Fruit fly (Drosophila melanogaster) whole organism, embryonic: ENCODE results near the gene Fie.

Experiments used
- Ada2b ChIP-seq: fragments of 200-800 bp; sonication (Bioruptor generic); IDR thresholded peaks from 2 replicates; pipeline ENCODE4 v1.3.6; 2022; ENCODE audit warnings: missing biosample characterization, missing genetic modification characterization
- BtbVII ChIP-seq: fragments of 200-800 bp; sonication (Bioruptor generic); optimal IDR thresholded peaks from 3 replicates; lab custom pipeline; 2017; ENCODE audit warnings: missing biosample characterization, mild to moderate bottlenecking, missing genetic modification characterization
- CG10267 ChIP-seq: fragments of 200-800 bp; sonication (Bioruptor generic); optimal IDR thresholded peaks from 2 replicates; lab custom pipeline; 2018; ENCODE audit warnings: missing biosample characterization, mild to moderate bottlenecking, missing genetic modification characterization, moderate library complexity
- CG11560 ChIP-seq: fragments of 200-800 bp; sonication (Bioruptor generic); IDR thresholded peaks from 3 replicates; pipeline ENCODE4 v1.3.6; 2022; ENCODE audit warnings: missing biosample characterization, missing genetic modification characterization
- CG12299 ChIP-seq: fragments of 200-800 bp; sonication (Bioruptor generic); optimal IDR thresholded peaks from 2 replicates; lab custom pipeline; 2018; ENCODE audit warnings: missing biosample characterization, mild to moderate bottlenecking, missing genetic modification characterization
- CG13424 ChIP-seq: fragments of 200-800 bp; sonication (Bioruptor generic); optimal IDR thresholded peaks from 2 replicates; lab custom pipeline; 2019; ENCODE audit warnings: missing biosample characterization, mild to moderate bottlenecking, missing genetic modification characterization, moderate library complexity
- CG13894 ChIP-seq: fragments of 200-800 bp; sonication (Bioruptor generic); optimal IDR thresholded peaks from 3 replicates; lab custom pipeline; 2018; ENCODE audit warnings: missing biosample characterization, mild to moderate bottlenecking, missing genetic modification characterization, moderate library complexity
- CG14667 ChIP-seq: fragments of 200-800 bp; sonication (Bioruptor generic); IDR thresholded peaks from 2 replicates; pipeline ENCODE4 v1.3.6; 2022; ENCODE audit warnings: missing biosample characterization, missing genetic modification characterization
- CG17359 ChIP-seq: fragments of 200-800 bp; sonication (Bioruptor generic); optimal IDR thresholded peaks from 3 replicates; lab custom pipeline; 2018; ENCODE audit warnings: missing biosample characterization, mild to moderate bottlenecking, missing genetic modification characterization, moderate library complexity
- CG17912 ChIP-seq: fragments of 200-800 bp; sonication (Bioruptor generic); optimal IDR thresholded peaks from 2 replicates; lab custom pipeline; 2018; ENCODE audit warnings: missing biosample characterization, mild to moderate bottlenecking, missing genetic modification characterization
- CG2116 ChIP-seq: fragments of 200-800 bp; sonication (Bioruptor generic); optimal IDR thresholded peaks from 3 replicates; lab custom pipeline; 2018; ENCODE audit warnings: missing biosample characterization, mild to moderate bottlenecking, missing genetic modification characterization
- CG2712 ChIP-seq: fragments of 200-800 bp; optimal IDR thresholded peaks from 3 replicates; lab custom pipeline; 2019; ENCODE audit warnings: missing biosample characterization, mild to moderate bottlenecking, missing genetic modification characterization, moderate library complexity
- CG3065 ChIP-seq: fragments of 200-800 bp; sonication (Bioruptor generic); optimal IDR thresholded peaks from 2 replicates; lab custom pipeline; 2016; ENCODE audit warnings: missing biosample characterization, missing genetic modification characterization
- CG31365 ChIP-seq: fragments of 200-800 bp; sonication (Bioruptor generic); optimal IDR thresholded peaks from 2 replicates; lab custom pipeline; 2018; ENCODE audit warnings: missing biosample characterization, mild to moderate bottlenecking, missing genetic modification characterization
- CG32772 ChIP-seq: fragments of 200-800 bp; sonication (Bioruptor generic); IDR thresholded peaks from 2 replicates; pipeline ENCODE4 v1.3.6; 2022; ENCODE audit warnings: missing biosample characterization, missing genetic modification characterization
- CG4424 ChIP-seq: fragments of 200-800 bp; sonication (Bioruptor generic); optimal IDR thresholded peaks from 3 replicates; lab custom pipeline; 2016; ENCODE audit warnings: missing biosample characterization, missing genetic modification characterization
- CG6272 ChIP-seq: fragments of 200-800 bp; sonication (Bioruptor generic); IDR thresholded peaks from 2 replicates; pipeline ENCODE4 v1.3.6; 2022; ENCODE audit warnings: missing biosample characterization, missing genetic modification characterization
- CG7556 ChIP-seq: fragments of 200-800 bp; sonication (Bioruptor generic); optimal IDR thresholded peaks from 2 replicates; lab custom pipeline; 2017; ENCODE audit warnings: missing biosample characterization, mild to moderate bottlenecking, missing genetic modification characterization
- CG7928 ChIP-seq: fragments of 200-800 bp; sonication (Bioruptor generic); optimal IDR thresholded peaks from 2 replicates; lab custom pipeline; 2017; ENCODE audit warnings: missing biosample characterization, mild to moderate bottlenecking, missing genetic modification characterization
- Dad ChIP-seq: fragments of 200-800 bp; sonication (Bioruptor generic); optimal IDR thresholded peaks from 3 replicates; lab custom pipeline; 2016; ENCODE audit warnings: missing biosample characterization, missing genetic modification characterization
- E2f2 ChIP-seq: fragments of 200-800 bp; sonication (Bioruptor generic); IDR thresholded peaks from 2 replicates; pipeline ENCODE4 v1.3.6; 2022; ENCODE audit warnings: missing biosample characterization, missing genetic modification characterization
- Gsc ChIP-seq: fragments of 200-800 bp; sonication (Bioruptor generic); IDR thresholded peaks from 2 replicates; pipeline ENCODE4 v1.3.6; 2022; ENCODE audit warnings: missing biosample characterization, missing genetic modification characterization
- H2.0 ChIP-seq: fragments of 200-800 bp; sonication (Bioruptor generic); IDR thresholded peaks from 2 replicates; pipeline ENCODE4 v1.3.6; 2022; ENCODE audit warnings: missing biosample characterization, missing genetic modification characterization
- HLHmδ ChIP-seq: fragments of 200-800 bp; sonication (Bioruptor generic); optimal IDR thresholded peaks from 2 replicates; lab custom pipeline; 2018; ENCODE audit warnings: missing biosample characterization, mild to moderate bottlenecking, missing genetic modification characterization, moderate library complexity
- Hsf ChIP-seq: fragments of 200-800 bp; sonication (Bioruptor generic); optimal IDR thresholded peaks from 3 replicates; lab custom pipeline; 2016; ENCODE audit warnings: missing biosample characterization, missing genetic modification characterization
- Ptx1 ChIP-seq: fragments of 200-800 bp; sonication (Bioruptor generic); IDR thresholded peaks from 2 replicates; pipeline ENCODE4 v1.3.6; 2022; ENCODE audit warnings: missing biosample characterization, missing genetic modification characterization
- Ssrp ChIP-seq: fragments of 200-800 bp; sonication (Bioruptor generic); optimal IDR thresholded peaks from 2 replicates; lab custom pipeline; 2018; ENCODE audit warnings: missing biosample characterization, mild to moderate bottlenecking, missing genetic modification characterization, moderate library complexity
- YL-1 ChIP-seq: fragments of 200-800 bp; sonication (Bioruptor generic); optimal IDR thresholded peaks from 3 replicates; lab custom pipeline; 2017; ENCODE audit warnings: missing biosample characterization, mild to moderate bottlenecking, missing genetic modification characterization
- ab ChIP-seq: fragments of 200-800 bp; sonication (Bioruptor generic); optimal IDR thresholded peaks from 2 replicates; lab custom pipeline; 2016; ENCODE audit warnings: missing biosample characterization, missing genetic modification characterization
- aop ChIP-seq: fragments of 200-800 bp; sonication (Bioruptor generic); IDR thresholded peaks from 2 replicates; pipeline ENCODE4 v1.3.6; 2022; ENCODE audit warnings: missing biosample characterization, missing genetic modification characterization
- ash1 ChIP-seq: fragments of 200-800 bp; sonication (Bioruptor generic); optimal IDR thresholded peaks from 2 replicates; lab custom pipeline; 2018; ENCODE audit warnings: missing biosample characterization, mild to moderate bottlenecking, missing genetic modification characterization
- chm ChIP-seq: fragments of 200-800 bp; sonication (Bioruptor generic); IDR thresholded peaks from 2 replicates; pipeline ENCODE4 v1.3.6; 2022; ENCODE audit warnings: missing biosample characterization, missing genetic modification characterization
- dmrt99B ChIP-seq: fragments of 200-800 bp; sonication (Bioruptor generic); optimal IDR thresholded peaks from 2 replicates; lab custom pipeline; 2018; ENCODE audit warnings: missing biosample characterization, mild to moderate bottlenecking, missing genetic modification characterization, moderate library complexity
- dysf ChIP-seq: fragments of 200-800 bp; sonication (Bioruptor generic); IDR thresholded peaks from 3 replicates; pipeline ENCODE4 v1.3.6; 2022; ENCODE audit warnings: missing biosample characterization, missing genetic modification characterization
- gt ChIP-seq: fragments of 200-800 bp; sonication (Bioruptor generic); IDR thresholded peaks from 2 replicates; pipeline ENCODE4 v1.3.6; 2022; ENCODE audit warnings: missing biosample characterization, missing genetic modification characterization
- her ChIP-seq: fragments of 200-800 bp; sonication (Bioruptor generic); optimal IDR thresholded peaks from 2 replicates; lab custom pipeline; 2016; ENCODE audit warnings: missing biosample characterization, missing genetic modification characterization
- jigr1 ChIP-seq: fragments of 200-800 bp; sonication (Bioruptor generic); IDR thresholded peaks from 3 replicates; pipeline ENCODE4 v1.3.6; 2022; ENCODE audit warnings: missing biosample characterization, missing genetic modification characterization
- lab ChIP-seq: fragments of 200-800 bp; sonication (Bioruptor generic); optimal IDR thresholded peaks from 3 replicates; lab custom pipeline; 2017; ENCODE audit warnings: missing biosample characterization, missing genetic modification characterization, mild to moderate bottlenecking, moderate library complexity, missing genetic modification reagents
- lbe ChIP-seq: fragments of 200-800 bp; sonication (Bioruptor generic); optimal IDR thresholded peaks from 2 replicates; lab custom pipeline; 2016; ENCODE audit warnings: missing biosample characterization, mild to moderate bottlenecking, missing genetic modification characterization
- nau ChIP-seq: fragments of 200-800 bp; sonication (Bioruptor generic); optimal IDR thresholded peaks from 3 replicates; lab custom pipeline; 2017; ENCODE audit warnings: missing biosample characterization, mild to moderate bottlenecking, missing genetic modification characterization, missing genetic modification reagents
- nom ChIP-seq: fragments of 200-800 bp; sonication (Bioruptor generic); optimal IDR thresholded peaks from 2 replicates; lab custom pipeline; 2017; ENCODE audit warnings: missing biosample characterization, missing genetic modification characterization, mild to moderate bottlenecking, moderate library complexity, missing genetic modification reagents
- org-1 ChIP-seq: fragments of 200-800 bp; sonication (Bioruptor generic); optimal IDR thresholded peaks from 2 replicates; lab custom pipeline; 2017; ENCODE audit warnings: missing biosample characterization, missing genetic modification characterization
- pros ChIP-seq: fragments of 200-800 bp; sonication (Bioruptor generic); optimal IDR thresholded peaks from 3 replicates; lab custom pipeline; 2019; ENCODE audit warnings: missing biosample characterization, mild to moderate bottlenecking, missing genetic modification characterization, moderate library complexity
- schlank ChIP-seq: fragments of 200-800 bp; sonication (Bioruptor generic); optimal IDR thresholded peaks from 2 replicates; lab custom pipeline; 2018; ENCODE audit warnings: missing biosample characterization, mild to moderate bottlenecking, missing genetic modification characterization
- sd ChIP-seq: fragments of 200-800 bp; sonication (Bioruptor generic); optimal IDR thresholded peaks from 3 replicates; lab custom pipeline; 2018; ENCODE audit warnings: missing biosample characterization, mild to moderate bottlenecking, missing genetic modification characterization, moderate library complexity
- sens-2 ChIP-seq: fragments of 200-800 bp; sonication (Bioruptor generic); IDR thresholded peaks from 2 replicates; pipeline ENCODE4 v1.3.6; 2022; ENCODE audit warnings: missing biosample characterization, missing genetic modification characterization
- slp2 ChIP-seq: fragments of 200-800 bp; sonication (Bioruptor generic); optimal IDR thresholded peaks from 2 replicates; lab custom pipeline; 2016; ENCODE audit warnings: missing biosample characterization, missing genetic modification characterization
- sr ChIP-seq: fragments of 200-800 bp; sonication (Bioruptor generic); IDR thresholded peaks from 3 replicates; pipeline ENCODE4 v1.3.6; 2022; ENCODE audit warnings: missing biosample characterization, missing genetic modification characterization
- tgo ChIP-seq: fragments of 200-800 bp; sonication (Bioruptor generic); IDR thresholded peaks from 3 replicates; pipeline ENCODE4 v1.3.6; 2022; ENCODE audit warnings: missing biosample characterization, missing genetic modification characterization
- tll ChIP-seq, 2 experiments: fragments of 200-800 bp in 1 of 2; fragments of >200 bp in 1 of 2; sonication (Bioruptor generic) in 1 of 2; optimal IDR thresholded peaks; 2 replicates each; lab custom pipeline; 2017 to 2019; ENCODE audit warnings: missing biosample characterization in 2 of 2, missing genetic modification characterization in 2 of 2, mild to moderate bottlenecking in 1 of 2, moderate library complexity in 1 of 2
- z ChIP-seq: fragments of 200-800 bp; sonication (Bioruptor generic); IDR thresholded peaks from 3 replicates; pipeline ENCODE4 v1.3.6; 2022; ENCODE audit warnings: missing biosample characterization, missing genetic modification characterization
- zen2 ChIP-seq: fragments of 200-800 bp; sonication (Bioruptor generic); IDR thresholded peaks from 3 replicates; pipeline ENCODE4 v1.3.6; 2022; ENCODE audit warnings: missing biosample characterization, missing genetic modification characterization; ENCODE audit not compliant: partially characterized antibody

Gene Fie

dm6 chr3L:3896553-3897034, 4.2 kb downstream of the Fie start, which contains the start of the genes Gr63a and Lamtor4 (continued):
- TF ChIP-seq dmrt99B (tag; lab: Kevin White, UChicago) (no peak), schlank (tag; lab: Kevin White, UChicago) (no peak), CG10267 (tag; lab: Kevin White, UChicago) (peak; percentile 96), lbe (GFP tag; lab: Kevin White, UChicago) (no peak), slp2 (GFP tag; lab: Kevin White, UChicago) (no peak), CG7556 (GFP tag; lab: Kevin White, UChicago) (no peak), sr (GFP tag; lab: Robert Waterston, UW) (peak; percentile 58; the same call in 1 of the 3 replicates), CG11560 (tag; lab: Robert Waterston, UW) (no peak), CG4424 (no peak), z (GFP tag; lab: Robert Waterston, UW) (no peak; the same call in 2 of the 3 replicates), tgo (no peak), E2f2 (GFP tag; lab: Robert Waterston, UW) (peak; percentile 97), CG2712 (tag; lab: Kevin White, UChicago) (peak; percentile 9), zen2 (GFP tag; lab: Robert Waterston, UW) (no peak), lab (GFP tag; lab: Kevin White, UChicago) (peak; percentile 17), YL-1 (peak; percentile 45), CG13894 (tag; lab: Kevin White, UChicago) (no peak), nom (GFP tag; lab: Kevin White, UChicago) (no peak), Hsf (GFP tag; lab: Kevin White, UChicago) (peak; percentile 3), Ssrp (tag; lab: Kevin White, UChicago) (no peak), CG17912 (GFP tag; lab: Kevin White, UChicago) (peak; percentile 51), her (peak; percentile 41), Gsc (GFP tag; lab: Robert Waterston, UW) (no peak), sd (tag; lab: Kevin White, UChicago) (peak; percentile 21), gt (GFP tag; lab: Robert Waterston, UW) (no peak), CG6272 (GFP tag; lab: Robert Waterston, UW) (no peak), Ptx1 (GFP tag; lab: Robert Waterston, UW) (no peak), H2.0 (GFP tag; lab: Robert Waterston, UW) (no peak), CG17359 (tag; lab: Kevin White, UChicago) (no peak), CG13424 (tag; lab: Kevin White, UChicago) (peak; percentile 6), CG3065 (GFP tag; lab: Kevin White, UChicago) (no peak), CG14667 (GFP tag; lab: Robert Waterston, UW) (no peak), org-1 (GFP tag; lab: Kevin White, UChicago) (no peak), Dad (GFP tag; lab: Kevin White, UChicago) (peak; percentile 18), pros (no peak), chm (GFP tag; lab: Robert Waterston, UW) (no peak), tll (GFP tag; optimal IDR thresholded peaks at IDR 0.05; lab: Kevin White, UChicago) (no peak), nau (peak; percentile 1), Ada2b (GFP tag; lab: Robert Waterston, UW) (no peak), CG7928 (GFP tag; lab: Kevin White, UChicago) (no peak), CG2116 (GFP tag; lab: Kevin White, UChicago) (peak; percentile 69), jigr1 (GFP tag; lab: Robert Waterston, UW) (no peak), ash1 (GFP tag; lab: Kevin White, UChicago) (no peak), aop (GFP tag; lab: Robert Waterston, UW) (no peak), CG32772 (no peak), BtbVII (GFP tag; lab: Kevin White, UChicago) (no peak), HLHmδ (GFP tag; lab: Kevin White, UChicago) (peak; percentile 1), CG31365 (tag; lab: Kevin White, UChicago) (no peak), ab (GFP tag; lab: Kevin White, UChicago) (no peak), dysf (no peak), sens-2 (GFP tag; lab: Robert Waterston, UW) (no peak), CG12299 (tag; lab: Kevin White, UChicago) (no peak)
